Fruit fly (Drosophila melanogaster) whole organism, embryonic: ENCODE data around the gene CG7320.

Experiments used
- Abd-B ChIP-seq: fragments of 200-800 bp; sonication (Bioruptor generic); optimal IDR thresholded peaks from 2 replicates; lab custom pipeline; 2018; ENCODE audit warnings: missing biosample characterization, mild to moderate bottlenecking, missing genetic modification characterization, moderate library complexity
- Blimp-1 ChIP-seq: fragments of 200-800 bp; sonication (Bioruptor generic); optimal IDR thresholded peaks from 3 replicates; lab custom pipeline; 2018; ENCODE audit warnings: missing biosample characterization, missing genetic modification characterization, mild to moderate bottlenecking, moderate library complexity, missing genetic modification reagents
- CG10321 ChIP-seq: fragments of 200-800 bp; sonication (Bioruptor generic); IDR thresholded peaks from 2 replicates; pipeline ENCODE4 v1.3.6; 2022; ENCODE audit warnings: missing biosample characterization, missing genetic modification characterization
- CG10366 ChIP-seq: fragments of 200-800 bp; sonication (Bioruptor generic); IDR thresholded peaks from 2 replicates; pipeline ENCODE4 v1.3.6; 2022; ENCODE audit warnings: missing biosample characterization, missing genetic modification characterization
- CG10431 ChIP-seq: fragments of 200-800 bp; sonication (Bioruptor generic); optimal IDR thresholded peaks from 3 replicates; lab custom pipeline; 2018; ENCODE audit warnings: missing biosample characterization, mild to moderate bottlenecking, missing genetic modification characterization
- CG11695 ChIP-seq: fragments of 200-800 bp; sonication (Bioruptor generic); IDR thresholded peaks from 3 replicates; pipeline ENCODE4 v1.3.6; 2022; ENCODE audit warnings: missing biosample characterization, missing genetic modification characterization
- CG12659 ChIP-seq: fragments of 200-800 bp; sonication (Bioruptor generic); optimal IDR thresholded peaks from 3 replicates; lab custom pipeline; 2017; ENCODE audit warnings: mild to moderate bottlenecking, missing biosample characterization, missing genetic modification reagents, missing genetic modification characterization
- CG13123 ChIP-seq: fragments of 200-800 bp; sonication (Bioruptor generic); optimal IDR thresholded peaks from 2 replicates; lab custom pipeline; 2016; ENCODE audit warnings: missing biosample characterization, missing genetic modification characterization
- CG14667 ChIP-seq: fragments of 200-800 bp; sonication (Bioruptor generic); IDR thresholded peaks from 2 replicates; pipeline ENCODE4 v1.3.6; 2022; ENCODE audit warnings: missing biosample characterization, missing genetic modification characterization
- CG15269 ChIP-seq: fragments of 200-800 bp; sonication (Bioruptor generic); optimal IDR thresholded peaks from 2 replicates; lab custom pipeline; 2018; ENCODE audit warnings: missing biosample characterization, mild to moderate bottlenecking, missing genetic modification characterization, moderate library complexity
- CG17361 ChIP-seq: fragments of 200-800 bp; sonication (Bioruptor generic); IDR thresholded peaks from 3 replicates; pipeline ENCODE4 v1.3.6; 2022; ENCODE audit warnings: missing biosample characterization, missing genetic modification characterization
- CG2712 ChIP-seq: fragments of 200-800 bp; optimal IDR thresholded peaks from 3 replicates; lab custom pipeline; 2019; ENCODE audit warnings: missing biosample characterization, mild to moderate bottlenecking, missing genetic modification characterization, moderate library complexity
- CG31388 ChIP-seq: fragments of 200-800 bp; sonication (Bioruptor generic); optimal IDR thresholded peaks from 2 replicates; lab custom pipeline; 2016; ENCODE audit warnings: missing biosample characterization, missing genetic modification characterization
- CG32767 ChIP-seq: fragments of 200-800 bp; sonication (Bioruptor generic); IDR thresholded peaks from 2 replicates; pipeline ENCODE4 v1.3.6; 2022; ENCODE audit warnings: missing biosample characterization, missing genetic modification characterization
- CG33557 ChIP-seq: fragments of 200-800 bp; sonication (Bioruptor generic); optimal IDR thresholded peaks from 2 replicates; lab custom pipeline; 2019; ENCODE audit warnings: missing biosample characterization, mild to moderate bottlenecking, missing genetic modification characterization, moderate library complexity
- CG3407 ChIP-seq: fragments of 200-800 bp; sonication (Bioruptor generic); optimal IDR thresholded peaks from 2 replicates; lab custom pipeline; 2018; ENCODE audit warnings: missing biosample characterization, mild to moderate bottlenecking, missing genetic modification characterization
- CG3838 ChIP-seq: fragments of 200-800 bp; sonication (Bioruptor generic); optimal IDR thresholded peaks from 3 replicates; lab custom pipeline; 2016; ENCODE audit warnings: missing biosample characterization, missing genetic modification characterization
- CG4328 ChIP-seq: fragments of 200-800 bp; sonication (Bioruptor generic); optimal IDR thresholded peaks from 3 replicates; lab custom pipeline; 2017; ENCODE audit warnings: missing biosample characterization, missing genetic modification reagents, missing genetic modification characterization
- CG4617 ChIP-seq: fragments of 200-800 bp; sonication (Bioruptor generic); optimal IDR thresholded peaks from 3 replicates; lab custom pipeline; 2016; ENCODE audit warnings: missing biosample characterization, missing genetic modification characterization, borderline replicate concordance
- CG6765 ChIP-seq: fragments of 200-800 bp; sonication (Bioruptor generic); optimal IDR thresholded peaks from 3 replicates; lab custom pipeline; 2017; ENCODE audit warnings: missing biosample characterization, mild to moderate bottlenecking, missing genetic modification characterization
- CG6854 ChIP-seq: fragments of 200-800 bp; sonication (Bioruptor generic); optimal IDR thresholded peaks from 3 replicates; lab custom pipeline; 2017; ENCODE audit warnings: missing biosample characterization, mild to moderate bottlenecking, missing genetic modification characterization
- Dek ChIP-seq: fragments of 200-800 bp; sonication (Bioruptor generic); optimal IDR thresholded peaks from 3 replicates; lab custom pipeline; 2019; ENCODE audit warnings: missing biosample characterization, mild to moderate bottlenecking, missing genetic modification characterization, moderate library complexity
- Dip2 ChIP-seq: fragments of 200-800 bp; sonication (Bioruptor generic); IDR thresholded peaks from 2 replicates; pipeline ENCODE4 v1.3.6; 2022; ENCODE audit warnings: missing biosample characterization, missing genetic modification characterization
- HLH3B ChIP-seq: fragments of 200-800 bp; sonication (Bioruptor generic); IDR thresholded peaks from 2 replicates; pipeline ENCODE4 v1.3.6; 2022; ENCODE audit warnings: missing biosample characterization, missing genetic modification characterization
- Hr3 ChIP-seq: fragments of 200-800 bp; sonication (Bioruptor generic); optimal IDR thresholded peaks from 3 replicates; lab custom pipeline; 2016; ENCODE audit warnings: missing biosample characterization, missing genetic modification characterization
- MBD-R2 ChIP-seq: fragments of 200-800 bp; sonication (Bioruptor generic); IDR thresholded peaks from 2 replicates; pipeline ENCODE4 v1.3.6; 2022; ENCODE audit warnings: missing biosample characterization, missing genetic modification characterization
- Nf-YB ChIP-seq: fragments of 200-800 bp; sonication (Bioruptor generic); optimal IDR thresholded peaks from 3 replicates; lab custom pipeline; 2019; ENCODE audit warnings: missing biosample characterization, mild to moderate bottlenecking, missing genetic modification characterization, moderate library complexity
- Oaz ChIP-seq: fragments of 200-800 bp; sonication (Bioruptor generic); IDR thresholded peaks from 2 replicates; pipeline ENCODE4 v1.3.6; 2022; ENCODE audit warnings: missing biosample characterization, missing genetic modification characterization
- Xbp1 ChIP-seq: fragments of 200-800 bp; sonication (Bioruptor generic); optimal IDR thresholded peaks from 3 replicates; lab custom pipeline; 2016; ENCODE audit warnings: missing biosample characterization, mild to moderate bottlenecking, missing genetic modification characterization
- ap ChIP-seq: fragments of 200-800 bp; sonication (Bioruptor generic); IDR thresholded peaks from 2 replicates; pipeline ENCODE4 v1.3.6; 2022; ENCODE audit warnings: missing biosample characterization, missing genetic modification characterization
- bcd ChIP-seq: fragments of 200-800 bp; sonication (Bioruptor generic); optimal IDR thresholded peaks from 2 replicates; lab custom pipeline; 2017; ENCODE audit warnings: missing biosample characterization, mild to moderate bottlenecking, missing genetic modification characterization
- bigmax ChIP-seq: fragments of 200-800 bp; sonication (Bioruptor generic); optimal IDR thresholded peaks from 2 replicates; lab custom pipeline; 2018; ENCODE audit warnings: missing biosample characterization, mild to moderate bottlenecking, missing genetic modification characterization
- cg ChIP-seq: fragments of 200-800 bp; sonication (Bioruptor generic); optimal IDR thresholded peaks from 3 replicates; lab custom pipeline; 2019; ENCODE audit warnings: missing biosample characterization, mild to moderate bottlenecking, missing genetic modification characterization, moderate library complexity
- ci ChIP-seq: fragments of 200-800 bp; sonication (Bioruptor generic); IDR thresholded peaks from 3 replicates; pipeline ENCODE4 v1.3.6; 2022; ENCODE audit warnings: missing biosample characterization, missing genetic modification characterization
- dpn ChIP-seq, 2 experiments: fragments of 200-800 bp; sonication (Bioruptor generic); optimal IDR thresholded peaks; 3 replicates each; lab custom pipeline; 2016; ENCODE audit warnings: missing biosample characterization in 2 of 2, missing genetic modification characterization in 2 of 2
- ewg ChIP-seq: fragments of 200-800 bp; sonication (Bioruptor generic); optimal IDR thresholded peaks from 3 replicates; lab custom pipeline; 2017; ENCODE audit warnings: mild to moderate bottlenecking, missing biosample characterization, missing genetic modification reagents, missing genetic modification characterization
- exex ChIP-seq: fragments of 200-800 bp; sonication (Bioruptor generic); optimal IDR thresholded peaks from 4 replicates; lab custom pipeline; 2018; ENCODE audit warnings: missing biosample characterization, mild to moderate bottlenecking, missing genetic modification characterization, moderate library complexity
- fd96Cb ChIP-seq: fragments of 200-800 bp; sonication (Bioruptor generic); optimal IDR thresholded peaks from 2 replicates; lab custom pipeline; 2018; ENCODE audit warnings: missing biosample characterization, mild to moderate bottlenecking, missing genetic modification characterization, moderate library complexity
- gem ChIP-seq: fragments of 200-800 bp; sonication (Bioruptor generic); optimal IDR thresholded peaks from 2 replicates; lab custom pipeline; 2019; ENCODE audit warnings: missing biosample characterization, mild to moderate bottlenecking, missing genetic modification characterization, moderate library complexity
- grn ChIP-seq: fragments of 200-800 bp; sonication (Bioruptor generic); optimal IDR thresholded peaks from 3 replicates; lab custom pipeline; 2017; ENCODE audit warnings: missing biosample characterization, missing genetic modification characterization
- kah ChIP-seq: fragments of 200-800 bp; sonication (Bioruptor generic); optimal IDR thresholded peaks from 2 replicates; lab custom pipeline; 2018; ENCODE audit warnings: missing biosample characterization, mild to moderate bottlenecking, missing genetic modification characterization
- ken ChIP-seq: fragments of 200-800 bp; sonication (Bioruptor generic); IDR thresholded peaks from 3 replicates; pipeline ENCODE4 v1.3.6; 2022; ENCODE audit warnings: missing biosample characterization, missing genetic modification characterization
- nerfin-2 ChIP-seq: fragments of 200-800 bp; sonication (Bioruptor generic); IDR thresholded peaks from 2 replicates; pipeline ENCODE4 v1.3.6; 2022; ENCODE audit warnings: missing biosample characterization, missing genetic modification characterization; ENCODE audit not compliant: partially characterized antibody
- onecut ChIP-seq: fragments of 200-800 bp; sonication (Bioruptor generic); IDR thresholded peaks from 2 replicates; pipeline ENCODE4 v1.3.6; 2022; ENCODE audit warnings: missing biosample characterization, missing genetic modification characterization
- pros ChIP-seq: fragments of 200-800 bp; sonication (Bioruptor generic); optimal IDR thresholded peaks from 3 replicates; lab custom pipeline; 2019; ENCODE audit warnings: missing biosample characterization, mild to moderate bottlenecking, missing genetic modification characterization, moderate library complexity
- seq ChIP-seq: fragments of 200-800 bp; sonication (Bioruptor generic); IDR thresholded peaks from 2 replicates; pipeline ENCODE4 v1.3.6; 2022; ENCODE audit warnings: missing biosample characterization, missing genetic modification characterization
- slou ChIP-seq: fragments of 200-800 bp; sonication (Bioruptor generic); optimal IDR thresholded peaks from 3 replicates; lab custom pipeline; 2016; ENCODE audit warnings: missing biosample characterization, missing genetic modification characterization
- sob ChIP-seq: fragments of 200-800 bp; sonication (Bioruptor generic); IDR thresholded peaks from 2 replicates; pipeline ENCODE4 v1.3.6; 2022; ENCODE audit warnings: missing biosample characterization, missing genetic modification characterization
- tin ChIP-seq: fragments of 200-800 bp; sonication (Bioruptor generic); optimal IDR thresholded peaks from 3 replicates; lab custom pipeline; 2016; ENCODE audit warnings: missing biosample characterization, missing genetic modification characterization
- wor ChIP-seq: fragments of 200-800 bp; sonication (Bioruptor generic); IDR thresholded peaks from 2 replicates; pipeline ENCODE4 v1.3.6; 2022; ENCODE audit warnings: missing biosample characterization, missing genetic modification characterization
- zen ChIP-seq: fragments of 200-800 bp; sonication (Bioruptor generic); optimal IDR thresholded peaks from 3 replicates; lab custom pipeline; 2018; ENCODE audit warnings: missing biosample characterization, mild to moderate bottlenecking, missing genetic modification characterization, moderate library complexity

Gene CG7320

dm6 chr3L:18203949-18204348 is 2.7 kb downstream of the CG7320 start (continued):
- no peak for TF ChIP-seq Dek (tag; lab: Kevin White, UChicago)
- TF ChIP-seq dpn (GFP tag; optimal IDR thresholded peaks at IDR 0.05; lab: Kevin White, UChicago), result peak in 1 of 2 experiments; percentile 12
- TF ChIP-seq CG4617 (GFP tag; lab: Kevin White, UChicago), result no peak
- no peak for TF ChIP-seq CG3838 (GFP tag; lab: Kevin White, UChicago)
- peak; percentile 25; the same call in 1 of the 2 replicates for TF ChIP-seq CG10366 (GFP tag; lab: Robert Waterston, UW)
- peak; percentile 24; the same call in 1 of the 2 replicates for TF ChIP-seq wor
- TF ChIP-seq cg, result peak; percentile 24
- TF ChIP-seq ken (GFP tag; lab: Robert Waterston, UW), result no peak
- no peak for TF ChIP-seq MBD-R2 (GFP tag; lab: Robert Waterston, UW)
- TF ChIP-seq CG10431 (GFP tag; lab: Kevin White, UChicago), result peak; percentile 11
- TF ChIP-seq CG33557 (GFP tag; lab: Kevin White, UChicago), result peak; percentile 88
- peak; percentile 26 for TF ChIP-seq bcd (GFP tag; lab: Kevin White, UChicago)
- peak; percentile 45 for TF ChIP-seq Abd-B (GFP tag; lab: Kevin White, UChicago)
- no peak for TF ChIP-seq CG6765 (GFP tag; lab: Kevin White, UChicago)
- no peak for TF ChIP-seq CG10321
- no peak for TF ChIP-seq kah (GFP tag; lab: Kevin White, UChicago)
- peak; percentile 28 for TF ChIP-seq tin (GFP tag; lab: Kevin White, UChicago)
- peak; percentile 17 for TF ChIP-seq ewg (GFP tag; lab: Kevin White, UChicago)
- TF ChIP-seq Hr3 (GFP tag; lab: Kevin White, UChicago), result peak; percentile 50
- TF ChIP-seq Xbp1, result peak; percentile 25
- TF ChIP-seq Oaz (GFP tag; lab: Robert Waterston, UW), result no peak
- TF ChIP-seq exex (tag; lab: Kevin White, UChicago), result no peak
- TF ChIP-seq bigmax (GFP tag; lab: Kevin White, UChicago), result no peak
- no peak for TF ChIP-seq seq (GFP tag; lab: Robert Waterston, UW)
- TF ChIP-seq CG3407, result peak; percentile 49
- TF ChIP-seq CG2712 (tag; lab: Kevin White, UChicago), result peak; percentile 94
- TF ChIP-seq CG6854 (GFP tag; lab: Kevin White, UChicago), result no peak
- TF ChIP-seq CG32767 (GFP tag; lab: Robert Waterston, UW), result peak; percentile 64; the same call in 1 of the 2 replicates
- peak; percentile 55; the same call in 1 of the 2 replicates for TF ChIP-seq HLH3B (GFP tag; lab: Robert Waterston, UW)
- no peak for TF ChIP-seq CG31388 (GFP tag; lab: Kevin White, UChicago)
- peak; percentile 50 for TF ChIP-seq Nf-YB (GFP tag; lab: Kevin White, UChicago)
- peak; percentile 2 for TF ChIP-seq pros
- no peak; the same call in 1 of the 2 replicates for TF ChIP-seq onecut (GFP tag; lab: Robert Waterston, UW)
- no peak for TF ChIP-seq nerfin-2 (GFP tag; lab: Robert Waterston, UW)
- no peak for TF ChIP-seq CG4328 (GFP tag; lab: Kevin White, UChicago)
- no peak for TF ChIP-seq Dip2
- TF ChIP-seq CG17361 (GFP tag; lab: Robert Waterston, UW), result peak; percentile 84
- TF ChIP-seq ap, result 0 out of 2 replicates have a peak, but pooled peaks have one; percentile 14
- TF ChIP-seq fd96Cb, result peak; percentile 76
- TF ChIP-seq sob (GFP tag; lab: Robert Waterston, UW), result no peak
- TF ChIP-seq CG11695 (GFP tag; lab: Robert Waterston, UW), result peak; percentile 55; the same call in 2 of the 3 replicates
- peak; percentile 27 for TF ChIP-seq CG12659 (GFP tag; lab: Kevin White, UChicago)
- peak; percentile 84 for TF ChIP-seq gem (tag; lab: Kevin White, UChicago)
- no peak for TF ChIP-seq slou (GFP tag; lab: Kevin White, UChicago)
- TF ChIP-seq grn (GFP tag; lab: Kevin White, UChicago), result no peak
- TF ChIP-seq CG15269 (tag; lab: Kevin White, UChicago), result peak; percentile 36
- TF ChIP-seq zen (tag; lab: Kevin White, UChicago), result peak; percentile 60
- TF ChIP-seq Blimp-1 (GFP tag; lab: Kevin White, UChicago), result peak; percentile 85
- no peak for TF ChIP-seq ci (GFP tag; lab: Robert Waterston, UW)
- TF ChIP-seq CG14667 (GFP tag; lab: Robert Waterston, UW), result no peak
- peak; percentile 36 for TF ChIP-seq CG13123 (GFP tag; lab: Kevin White, UChicago)
